Fruit fly (Drosophila melanogaster): ENCODE measurements around the gene CG34161.

dm6 chr2L:10552807-10553206 lies 28.7 kb downstream of the CG34161 start:
- TF ChIP-seq CG8478 (optimal IDR thresholded peaks at IDR 0.05) (no peak), CTCF (optimal IDR thresholded peaks at IDR 0.05) (no peak)
